Fruit fly (Drosophila melanogaster) whole organism, embryonic: ENCODE data around the gene Hacd1.

ENCODE experiments used
- Atf-2 ChIP-seq: fragments of 200-800 bp; sonication (Bioruptor generic); optimal IDR thresholded peaks from 2 replicates; lab custom pipeline; 2016; ENCODE audit warnings: missing biosample characterization, missing genetic modification characterization
- Bgb ChIP-seq: fragments of 200-800 bp; sonication (Bioruptor generic); IDR thresholded peaks from 2 replicates; pipeline ENCODE4 v1.3.6; 2022; ENCODE audit warnings: missing biosample characterization, missing genetic modification characterization; ENCODE audit not compliant: partially characterized antibody
- CG10147 ChIP-seq: fragments of 200-800 bp; sonication (Bioruptor generic); optimal IDR thresholded peaks from 2 replicates; lab custom pipeline; 2019; ENCODE audit warnings: missing biosample characterization, mild to moderate bottlenecking, missing genetic modification characterization, moderate library complexity
- CG10462 ChIP-seq: fragments of 200-800 bp; sonication (Bioruptor generic); optimal IDR thresholded peaks from 2 replicates; lab custom pipeline; 2016; ENCODE audit warnings: missing biosample characterization, missing genetic modification characterization
- CG10654 ChIP-seq: fragments of 200-800 bp; sonication (Bioruptor generic); optimal IDR thresholded peaks from 2 replicates; lab custom pipeline; 2016; ENCODE audit warnings: missing biosample characterization, missing genetic modification characterization
- CG12071 ChIP-seq: fragments of 200-800 bp; sonication (Bioruptor generic); optimal IDR thresholded peaks from 3 replicates; lab custom pipeline; 2018; ENCODE audit warnings: missing biosample characterization, mild to moderate bottlenecking, missing genetic modification characterization
- CG12236 ChIP-seq: fragments of 200-800 bp; sonication (Bioruptor generic); optimal IDR thresholded peaks from 2 replicates; lab custom pipeline; 2016; ENCODE audit warnings: missing biosample characterization, missing genetic modification characterization
- CG12299 ChIP-seq: fragments of 200-800 bp; sonication (Bioruptor generic); optimal IDR thresholded peaks from 2 replicates; lab custom pipeline; 2018; ENCODE audit warnings: missing biosample characterization, mild to moderate bottlenecking, missing genetic modification characterization
- CG15073 ChIP-seq: fragments of 200-800 bp; sonication (Bioruptor generic); optimal IDR thresholded peaks from 2 replicates; lab custom pipeline; 2016; ENCODE audit warnings: missing biosample characterization, missing genetic modification characterization
- CG1529 ChIP-seq: fragments of 200-800 bp; sonication (Bioruptor generic); optimal IDR thresholded peaks from 3 replicates; lab custom pipeline; 2018; ENCODE audit warnings: missing biosample characterization, missing genetic modification characterization
- CG15514 ChIP-seq: fragments of 200-800 bp; sonication (Bioruptor generic); optimal IDR thresholded peaks from 3 replicates; lab custom pipeline; 2017; ENCODE audit warnings: missing biosample characterization, missing genetic modification characterization, mild to moderate bottlenecking, moderate library complexity, missing genetic modification reagents
- CG1603 ChIP-seq: fragments of 200-800 bp; sonication (Bioruptor generic); optimal IDR thresholded peaks from 2 replicates; lab custom pipeline; 2019; ENCODE audit warnings: missing biosample characterization, mild to moderate bottlenecking, missing genetic modification characterization, moderate library complexity
- CG16815 ChIP-seq: fragments of 200-800 bp; sonication (Bioruptor generic); optimal IDR thresholded peaks from 3 replicates; lab custom pipeline; 2017; ENCODE audit warnings: missing biosample characterization, mild to moderate bottlenecking, missing genetic modification characterization
- CG17359 ChIP-seq: fragments of 200-800 bp; sonication (Bioruptor generic); optimal IDR thresholded peaks from 3 replicates; lab custom pipeline; 2018; ENCODE audit warnings: missing biosample characterization, mild to moderate bottlenecking, missing genetic modification characterization, moderate library complexity
- CG17568 ChIP-seq: fragments of 200-800 bp; sonication (Bioruptor generic); optimal IDR thresholded peaks from 2 replicates; lab custom pipeline; 2018; ENCODE audit warnings: missing biosample characterization, mild to moderate bottlenecking, missing genetic modification characterization, moderate library complexity
- CG18619 ChIP-seq: fragments of 200-800 bp; sonication (Bioruptor generic); optimal IDR thresholded peaks from 3 replicates; lab custom pipeline; 2017; ENCODE audit warnings: missing biosample characterization, mild to moderate bottlenecking, missing genetic modification characterization
- CG2202 ChIP-seq: fragments of 200-800 bp; sonication (Bioruptor generic); optimal IDR thresholded peaks from 2 replicates; lab custom pipeline; 2018; ENCODE audit warnings: missing biosample characterization, mild to moderate bottlenecking, missing genetic modification characterization
- CG3065 ChIP-seq: fragments of 200-800 bp; sonication (Bioruptor generic); optimal IDR thresholded peaks from 2 replicates; lab custom pipeline; 2016; ENCODE audit warnings: missing biosample characterization, missing genetic modification characterization
- CG3281 ChIP-seq: fragments of 200-800 bp; sonication (Bioruptor generic); optimal IDR thresholded peaks from 3 replicates; lab custom pipeline; 2017; ENCODE audit warnings: missing biosample characterization, mild to moderate bottlenecking, missing genetic modification characterization
- CG33557 ChIP-seq: fragments of 200-800 bp; sonication (Bioruptor generic); optimal IDR thresholded peaks from 2 replicates; lab custom pipeline; 2019; ENCODE audit warnings: missing biosample characterization, mild to moderate bottlenecking, missing genetic modification characterization, moderate library complexity
- CG3838 ChIP-seq: fragments of 200-800 bp; sonication (Bioruptor generic); optimal IDR thresholded peaks from 3 replicates; lab custom pipeline; 2016; ENCODE audit warnings: missing biosample characterization, missing genetic modification characterization
- CG6175 ChIP-seq: fragments of 200-800 bp; sonication (Bioruptor generic); IDR thresholded peaks from 3 replicates; pipeline ENCODE4 v1.3.6; 2022; ENCODE audit warnings: missing biosample characterization, missing genetic modification characterization
- CG8478 ChIP-seq: fragments of >200 bp; optimal IDR thresholded peaks from 2 replicates; lab custom pipeline; 2018
- CG8944 ChIP-seq: fragments of 200-800 bp; sonication (Bioruptor generic); optimal IDR thresholded peaks from 3 replicates; lab custom pipeline; 2016; ENCODE audit warnings: missing biosample characterization, missing genetic modification characterization
- CG9727 ChIP-seq: fragments of 200-800 bp; sonication (Bioruptor generic); optimal IDR thresholded peaks from 3 replicates; lab custom pipeline; 2017; ENCODE audit warnings: missing biosample characterization, mild to moderate bottlenecking, missing genetic modification characterization
- Deaf1 ChIP-seq: fragments of 200-800 bp; optimal IDR thresholded peaks from 3 replicates; lab custom pipeline; 2019; ENCODE audit warnings: missing biosample characterization, mild to moderate bottlenecking, missing genetic modification characterization, moderate library complexity
- HLHmδ ChIP-seq: fragments of 200-800 bp; sonication (Bioruptor generic); optimal IDR thresholded peaks from 2 replicates; lab custom pipeline; 2018; ENCODE audit warnings: missing biosample characterization, mild to moderate bottlenecking, missing genetic modification characterization, moderate library complexity
- Hand ChIP-seq: fragments of 200-800 bp; sonication (Bioruptor generic); optimal IDR thresholded peaks from 2 replicates; lab custom pipeline; 2017; ENCODE audit warnings: mild to moderate bottlenecking, missing biosample characterization, missing genetic modification reagents, missing genetic modification characterization
- Hmx ChIP-seq: fragments of 200-800 bp; sonication (Bioruptor generic); optimal IDR thresholded peaks from 2 replicates; lab custom pipeline; 2016; ENCODE audit warnings: missing biosample characterization, missing genetic modification characterization
- Med ChIP-seq: fragments of 200-800 bp; sonication (Bioruptor generic); peaks from one replicate; lab custom pipeline; 2016; ENCODE audit warnings: missing biosample characterization, missing genetic modification characterization, mild to moderate bottlenecking, inconsistent platforms, moderate library complexity
- NfI ChIP-seq: fragments of 200-800 bp; sonication (Bioruptor generic); optimal IDR thresholded peaks from 3 replicates; lab custom pipeline; 2018; ENCODE audit warnings: missing biosample characterization, mild to moderate bottlenecking, missing genetic modification characterization, moderate library complexity
- Opbp ChIP-seq: fragments of 200-800 bp; sonication (Bioruptor generic); IDR thresholded peaks from 3 replicates; pipeline ENCODE4 v1.3.6; 2022; ENCODE audit warnings: missing biosample characterization, missing genetic modification characterization; ENCODE audit not compliant: partially characterized antibody
- Ravus ChIP-seq: fragments of 200-800 bp; sonication (Bioruptor generic); IDR thresholded peaks from 2 replicates; pipeline ENCODE4 v1.3.6; 2022; ENCODE audit warnings: missing biosample characterization, missing genetic modification characterization
- Trl ChIP-seq, 3 experiments: fragments of >200 bp in 2 of 3; fragments of 200-800 bp in 1 of 3; sonication (Bioruptor generic) in 1 of 3; optimal IDR thresholded peaks; 2 replicates in 1 of 3; 3 replicates in 2 of 3; lab custom pipeline; 2016 to 2017; ENCODE audit warnings: missing biosample characterization in 1 of 3, missing genetic modification characterization in 1 of 3
- chif ChIP-seq, 2 experiments: fragments of 200-800 bp; sonication (Bioruptor generic); optimal IDR thresholded peaks; 3 replicates each; lab custom pipeline; 2016; ENCODE audit warnings: missing biosample characterization in 2 of 2, missing genetic modification characterization in 2 of 2
- corto ChIP-seq: fragments of 200-800 bp; sonication (Bioruptor generic); optimal IDR thresholded peaks from 2 replicates; lab custom pipeline; 2016; ENCODE audit warnings: missing biosample characterization, mild to moderate bottlenecking, missing genetic modification characterization, moderate library complexity
- disco-r ChIP-seq: fragments of 200-800 bp; sonication (Bioruptor generic); optimal IDR thresholded peaks from 2 replicates; lab custom pipeline; 2016; ENCODE audit warnings: missing biosample characterization, missing genetic modification characterization
- gro ChIP-seq: fragments of 200-800 bp; sonication (Bioruptor generic); optimal IDR thresholded peaks from 2 replicates; lab custom pipeline; 2016; ENCODE audit warnings: missing biosample characterization, missing genetic modification characterization
- gsb ChIP-seq: fragments of 200-800 bp; sonication (Bioruptor generic); IDR thresholded peaks from 2 replicates; pipeline ENCODE4 v1.3.6; 2022; ENCODE audit warnings: missing biosample characterization, missing genetic modification characterization
- her ChIP-seq: fragments of 200-800 bp; sonication (Bioruptor generic); optimal IDR thresholded peaks from 2 replicates; lab custom pipeline; 2016; ENCODE audit warnings: missing biosample characterization, missing genetic modification characterization
- klu ChIP-seq: fragments of 200-800 bp; sonication (Bioruptor generic); IDR thresholded peaks from 2 replicates; pipeline ENCODE4 v1.3.6; 2022; ENCODE audit warnings: missing biosample characterization, missing genetic modification characterization
- nmo ChIP-seq: fragments of 200-800 bp; sonication (Bioruptor generic); optimal IDR thresholded peaks from 2 replicates; lab custom pipeline; 2018; ENCODE audit warnings: missing biosample characterization, mild to moderate bottlenecking, missing genetic modification characterization, moderate library complexity
- onecut ChIP-seq: fragments of 200-800 bp; sonication (Bioruptor generic); IDR thresholded peaks from 2 replicates; pipeline ENCODE4 v1.3.6; 2022; ENCODE audit warnings: missing biosample characterization, missing genetic modification characterization
- org-1 ChIP-seq: fragments of 200-800 bp; sonication (Bioruptor generic); optimal IDR thresholded peaks from 2 replicates; lab custom pipeline; 2017; ENCODE audit warnings: missing biosample characterization, missing genetic modification characterization
- pnt ChIP-seq: fragments of 200-800 bp; sonication (Bioruptor generic); optimal IDR thresholded peaks from 3 replicates; lab custom pipeline; 2016; ENCODE audit warnings: missing biosample characterization, missing genetic modification characterization
- pum ChIP-seq: fragments of 200-800 bp; sonication (Bioruptor generic); optimal IDR thresholded peaks from 2 replicates; lab custom pipeline; 2016; ENCODE audit warnings: missing biosample characterization, missing genetic modification characterization
- salm ChIP-seq: fragments of 200-800 bp; sonication (Bioruptor generic); optimal IDR thresholded peaks from 2 replicates; lab custom pipeline; 2018; ENCODE audit warnings: missing biosample characterization, mild to moderate bottlenecking, missing genetic modification characterization
- tgo ChIP-seq: fragments of 200-800 bp; sonication (Bioruptor generic); IDR thresholded peaks from 3 replicates; pipeline ENCODE4 v1.3.6; 2022; ENCODE audit warnings: missing biosample characterization, missing genetic modification characterization
- trh ChIP-seq: fragments of 200-800 bp; sonication (Bioruptor generic); optimal IDR thresholded peaks from 2 replicates; lab custom pipeline; 2016; ENCODE audit warnings: missing biosample characterization, missing genetic modification characterization

Gene Hacd1

dm6 chr2L:12010877-12011666 lies 9.0 kb upstream of the Hacd1 start (continued):
- TF ChIP-seq NfI (peak; percentile 95), CG12299 (tag; lab: Kevin White, UChicago) (peak; percentile 91), CG10462 (GFP tag; lab: Kevin White, UChicago) (peak; percentile 38), corto (GFP tag; lab: Kevin White, UChicago) (no peak), CG8944 (GFP tag; lab: Kevin White, UChicago) (peak; percentile 59), gro (GFP tag; lab: Kevin White, UChicago) (no peak), Bgb (GFP tag; lab: Robert Waterston, UW) (no peak), CG15514 (GFP tag; lab: Kevin White, UChicago) (peak; percentile 86), CG12236 (GFP tag; lab: Kevin White, UChicago) (peak; percentile 58), CG9727 (GFP tag; lab: Kevin White, UChicago) (peak; percentile 92), Trl (optimal IDR thresholded peaks at IDR 0.05; lab: Kevin White, UChicago) (no peak), Trl (GFP tag; optimal IDR thresholded peaks at IDR 0.05; lab: Kevin White, UChicago) (peak; percentile 38), CG17568 (GFP tag; lab: Kevin White, UChicago) (peak; percentile 68), Deaf1 (tag; lab: Kevin White, UChicago) (peak; percentile 61), CG10654 (GFP tag; lab: Kevin White, UChicago) (peak; percentile 90), pnt (peak; percentile 67), CG3838 (GFP tag; lab: Kevin White, UChicago) (peak; percentile 17), CG1529 (GFP tag; lab: Kevin White, UChicago) (peak; percentile 77), Med (peak; percentile 59), CG12071 (GFP tag; lab: Kevin White, UChicago) (peak; percentile 76), CG33557 (GFP tag; lab: Kevin White, UChicago) (peak; percentile 91), pum (GFP tag; lab: Kevin White, UChicago) (peak; percentile 67), Ravus (GFP tag; lab: Robert Waterston, UW) (no peak), CG1603 (tag; lab: Kevin White, UChicago) (peak; percentile 92), CG6175 (GFP tag; lab: Robert Waterston, UW) (no peak), CG2202 (tag; lab: Kevin White, UChicago) (peak; percentile 67), Hand (GFP tag; lab: Kevin White, UChicago) (peak; percentile 92), org-1 (peak; percentile 92), Hmx (GFP tag; lab: Kevin White, UChicago) (peak; percentile 50), CG16815 (GFP tag; lab: Kevin White, UChicago) (peak; percentile 89), gsb (no peak), CG10147 (GFP tag; lab: Kevin White, UChicago) (peak; percentile 94), onecut (GFP tag; lab: Robert Waterston, UW) (peak; percentile 85), nmo (GFP tag; lab: Kevin White, UChicago) (peak; percentile 93), disco-r (GFP tag; lab: Kevin White, UChicago) (peak; percentile 62), Atf-2 (GFP tag; lab: Kevin White, UChicago) (peak; percentile 47), CG8478 (lab: Kevin White, UChicago) (peak; percentile 92), Opbp (no peak), CG18619 (GFP tag; lab: Kevin White, UChicago) (peak; percentile 94), her (GFP tag; lab: Kevin White, UChicago) (no peak), CG15073 (GFP tag; lab: Kevin White, UChicago) (peak; percentile 36), CG3281 (GFP tag; lab: Kevin White, UChicago) (peak; percentile 96), CG17359 (peak; percentile 84), trh (peak; percentile 85), chif (GFP tag; optimal IDR thresholded peaks at IDR 0.05; lab: Kevin White, UChicago) (peak; percentile 76 to 78), CG3065 (GFP tag; lab: Kevin White, UChicago) (peak; percentile 66), HLHmδ (GFP tag; lab: Kevin White, UChicago) (peak; percentile 61), tgo (GFP tag; lab: Robert Waterston, UW) (no peak), salm (tag; lab: Kevin White, UChicago) (peak; percentile 73), klu (GFP tag; lab: Robert Waterston, UW) (no peak)
